Worm (Caenorhabditis elegans) whole organism, dauer: Measurements from ENCODE around the gene F53C3.6.

ENCODE experiments used
- unc-62 ChIP-seq: sonication (generic microtip); optimal IDR thresholded peaks from 2 replicates; lab custom pipeline; 2017; ENCODE audit warnings: missing biosample characterization, missing genetic modification reagents, missing genetic modification characterization

Gene F53C3.6

DNA sequence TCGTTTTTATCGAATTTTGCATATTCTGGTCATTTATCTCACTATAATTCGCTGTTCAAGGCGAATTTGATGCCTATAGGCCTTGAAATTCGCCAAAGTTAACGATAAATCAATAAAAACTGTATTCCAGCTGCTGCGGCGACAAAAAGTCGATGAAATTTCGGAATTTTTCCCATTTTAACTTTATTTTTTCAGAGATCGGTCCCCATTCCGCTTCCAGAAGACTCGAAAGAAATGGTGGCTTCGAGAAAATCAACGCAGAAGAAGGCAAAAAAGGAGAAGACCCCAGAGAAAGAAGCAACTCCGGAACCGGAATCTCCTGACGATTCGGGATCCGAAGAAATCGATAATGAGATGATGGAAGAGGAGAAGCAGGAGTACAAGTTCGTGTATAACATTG lies 37.2 kb downstream of the F53C3.6 start:
- TF ChIP-seq unc-62 (GFP tag; lab: Kevin White, UChicago): no peak

ce11 chrII:3935990-3936389 lies 38.0 kb downstream of the F53C3.6 start:
- no peak for TF ChIP-seq unc-62 (GFP tag; lab: Kevin White, UChicago)

- no peak for TF ChIP-seq unc-62 (GFP tag; lab: Kevin White, UChicago)
Measured at ce11 chrII:3947404-3947803, 49.5 kb downstream of the F53C3.6 start.

ce11 chrII:3948507-3948906 lies 50.6 kb downstream of the F53C3.6 start:
- TF ChIP-seq unc-62 (GFP tag; lab: Kevin White, UChicago): no peak

DNA sequence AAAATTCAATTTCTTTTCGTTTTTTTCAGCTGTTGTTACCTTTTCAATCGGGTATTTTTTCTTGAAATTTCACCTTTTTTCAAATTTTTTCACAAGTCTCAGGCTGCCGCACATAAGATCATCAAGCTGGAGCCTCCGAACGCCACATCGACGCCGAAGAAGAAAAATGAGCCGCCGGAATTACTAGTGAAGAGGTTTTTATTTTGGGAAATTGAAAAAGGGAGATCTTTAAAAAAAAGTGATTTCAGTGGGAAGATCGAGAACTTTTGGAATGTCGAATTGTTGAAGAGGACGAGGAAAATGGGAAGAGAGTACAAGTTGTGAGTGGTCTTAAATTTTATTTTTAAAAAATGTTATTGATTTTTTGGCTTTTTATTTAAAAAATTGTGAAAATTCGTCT lies 52.1 kb downstream of the F53C3.6 start, which contains the start of gene sea-2:
sea-2 (plus strand) TSS at position 301 of the 400 bp plus-strand sequence.
- no peak for TF ChIP-seq unc-62 (GFP tag; lab: Kevin White, UChicago)
